ENCODE assay signal across 2 worm cellular contexts in genomic region chrX:8270971-8271553, ce11.
TF ChIP-seq lines count a peak whose summit lies in the region.

cutl-29 (minus strand) TSS chrX:8271021.

TF ChIP-seq in whole organism, L1 larva, 84 proteins besides CTCF, POLR2A, EP300 and RAD21:
- TF ChIP-seq mef-2 (tag; optimal IDR thresholded peaks at IDR 0.05; lab: Kevin White, UChicago) (no peak), nhr-19 (GFP tag; conservative IDR thresholded peaks at IDR 0.05; lab: Robert Waterston, UW) (no peak), egl-13 (tag; optimal IDR thresholded peaks at IDR 0.05; lab: Kevin White, UChicago) (peak; percentile 17), lin-14 (GFP tag; optimal IDR thresholded peaks at IDR 0.05; lab: Kevin White, UChicago) (no peak), swsn-7 (tag; optimal IDR thresholded peaks at IDR 0.05; lab: Kevin White, UChicago) (no peak), dsc-1 (tag; optimal IDR thresholded peaks at IDR 0.05; lab: Kevin White, UChicago) (peak; percentile 58), blmp-1 (tag; optimal IDR thresholded peaks at IDR 0.05; lab: Kevin White, UChicago) (peak; percentile 36), nhr-85 (tag; lab: Kevin White, UChicago) (peak; percentile 46)

TF ChIP-seq in whole organism, late embryonic, 69 proteins besides CTCF, POLR2A, EP300 and RAD21:
- TF ChIP-seq tbx-2 (tag; optimal IDR thresholded peaks at IDR 0.05; lab: Kevin White, UChicago) (no peak), ceh-31 (tag; optimal IDR thresholded peaks at IDR 0.05; lab: Kevin White, UChicago) (peak; percentile 11), eyg-1 (tag; optimal IDR thresholded peaks at IDR 0.05; lab: Kevin White, UChicago) (no peak), T23F11.4 (GFP tag; optimal IDR thresholded peaks at IDR 0.05; lab: Kevin White, UChicago) (no peak)
